Worm (Caenorhabditis elegans) whole organism, L1 larva: ENCODE data around the gene mul-1.

Source experiments
- F16B12.6 ChIP-seq: fragments of 150-350 bp; optimal IDR thresholded peaks from 2 replicates; lab custom pipeline; 2014; ENCODE audit warnings: missing biosample characterization, missing genetic modification characterization
- aly-2 ChIP-seq: fragments of 150-350 bp; optimal IDR thresholded peaks from 2 replicates; lab custom pipeline; 2014; ENCODE audit warnings: missing biosample characterization, missing genetic modification characterization
- ama-1 ChIP-seq: fragments of 150-350 bp; optimal IDR thresholded peaks from 2 replicates; lab custom pipeline; 2014
- ces-1 ChIP-seq: fragments of 150-350 bp; optimal IDR thresholded peaks from 2 replicates; lab custom pipeline; 2014; ENCODE audit warnings: missing biosample characterization, missing genetic modification reagents, missing genetic modification characterization
- egl-27 ChIP-seq, 2 experiments: fragments of 150-350 bp in 1 of 2; sonication (generic microtip); optimal IDR thresholded peaks; 3 replicates each; lab custom pipeline; 2017 to 2018; ENCODE audit warnings: missing biosample characterization in 2 of 2, missing genetic modification characterization in 2 of 2, missing genetic modification reagents in 2 of 2
- elt-3 ChIP-seq, 6 experiments: fragments of 150-350 bp in 1 of 6; sonication (generic microtip); optimal IDR thresholded peaks; 2 replicates each; lab custom pipeline; 2017 to 2018; ENCODE audit warnings: missing biosample characterization in 6 of 6, missing genetic modification characterization in 6 of 6, inconsistent platforms in 1 of 6
- lin-13 ChIP-seq: fragments of 150-350 bp; optimal IDR thresholded peaks from 2 replicates; lab custom pipeline; 2014; ENCODE audit warnings: missing biosample characterization, missing genetic modification reagents, missing genetic modification characterization
- nhr-11 ChIP-seq: fragments of 150-350 bp; optimal IDR thresholded peaks from 2 replicates; lab custom pipeline; 2014; ENCODE audit warnings: missing biosample characterization, missing genetic modification characterization
- pqm-1 ChIP-seq: sonication (generic microtip); optimal IDR thresholded peaks from 3 replicates; lab custom pipeline; 2017; ENCODE audit warnings: missing biosample characterization, missing genetic modification characterization
- rnt-1 ChIP-seq: sonication (generic microtip); optimal IDR thresholded peaks from 2 replicates; lab custom pipeline; 2016; ENCODE audit warnings: mild to moderate bottlenecking, missing genetic modification characterization, moderate library complexity, missing compliant biosample characterization
- skn-1 ChIP-seq: fragments of 150-350 bp; optimal IDR thresholded peaks from 2 replicates; lab custom pipeline; 2014; ENCODE audit warnings: missing biosample characterization, missing genetic modification characterization
- unc-130 ChIP-seq: fragments of 150-350 bp; optimal IDR thresholded peaks from 2 replicates; lab custom pipeline; 2017; ENCODE audit warnings: missing biosample characterization, missing genetic modification characterization, inconsistent platforms
- ztf-11 ChIP-seq, 2 experiments: sonication (generic microtip); optimal IDR thresholded peaks; 2 replicates each; lab custom pipeline; 2016 to 2017; ENCODE audit warnings: missing genetic modification characterization in 2 of 2, missing biosample characterization in 1 of 2, missing compliant biosample characterization in 1 of 2

ce11 chrIV:4164392-4164791 is 41.4 kb upstream of the mul-1 start, which contains the start of gene scrm-8:
- TF ChIP-seq skn-1 (no peak), ces-1 (no peak), egl-27 (tag; optimal IDR thresholded peaks at IDR 0.05; lab: Kevin White, UChicago) (no peak), ztf-11 (tag; optimal IDR thresholded peaks at IDR 0.05; lab: Kevin White, UChicago) (no peak), elt-3 (tag; optimal IDR thresholded peaks at IDR 0.05; lab: Kevin White, UChicago) (no peak), ama-1 (lab: Kevin White, UChicago) (no peak), lin-13 (GFP tag; lab: Kevin White, UChicago) (no peak), aly-2 (tag; lab: Kevin White, UChicago) (no peak), F16B12.6 (tag; lab: Kevin White, UChicago) (no peak), pqm-1 (tag; lab: Kevin White, UChicago) (no peak), nhr-11 (no peak), rnt-1 (tag; lab: Kevin White, UChicago) (no peak), unc-130 (tag; lab: Kevin White, UChicago) (no peak)
